Worm (Caenorhabditis elegans) whole organism, midembryonic: ENCODE results near the gene ccpp-6.

Experiments
- T22C8.4 ChIP-seq: fragments of 200-800 bp; sonication (Bioruptor generic); IDR thresholded peaks from 2 replicates; pipeline ENCODE4 v1.3.6; 2022; ENCODE audit warnings: missing genetic modification characterization, missing compliant biosample characterization
- cog-1 ChIP-seq: sonication (generic microtip); optimal IDR thresholded peaks from 2 replicates; lab custom pipeline; 2016; ENCODE audit warnings: missing genetic modification characterization, missing compliant biosample characterization
- flt-1 ChIP-seq: fragments of 200-800 bp; sonication (Bioruptor generic); IDR thresholded peaks from 2 replicates; pipeline ENCODE4 v1.3.6; 2022; ENCODE audit warnings: missing genetic modification characterization, missing compliant biosample characterization
- klf-2 ChIP-seq: fragments of 200-800 bp; sonication (Bioruptor generic); conservative IDR thresholded peaks from 2 replicates; pipeline ENCODE4 v1.3.6; 2022; ENCODE audit warnings: missing genetic modification reagents, missing genetic modification characterization, missing compliant biosample characterization
- med-1 ChIP-seq: sonication (generic microtip); optimal IDR thresholded peaks from 2 replicates; lab custom pipeline; 2017; ENCODE audit warnings: missing genetic modification characterization, mild to moderate bottlenecking, missing compliant biosample characterization, antibody characterized with exemption, missing genetic modification reagents; ENCODE audit not compliant: insufficient read depth
- ref-1 ChIP-seq: fragments of 200-800 bp; sonication (Bioruptor generic); conservative IDR thresholded peaks from 2 replicates; pipeline ENCODE4 v1.3.6; 2022; ENCODE audit warnings: missing genetic modification reagents, missing genetic modification characterization, missing compliant biosample characterization
- tab-1 ChIP-seq: fragments of 200-800 bp; sonication (Bioruptor generic); IDR thresholded peaks from 2 replicates; pipeline ENCODE4 v1.3.6; 2022; ENCODE audit warnings: missing genetic modification characterization, missing compliant biosample characterization
- ztf-23 ChIP-seq: fragments of 200-800 bp; sonication (Bioruptor generic); IDR thresholded peaks from 2 replicates; pipeline ENCODE4 v1.3.6; 2022; ENCODE audit warnings: missing genetic modification reagents, missing genetic modification characterization, missing compliant biosample characterization
- ztf-29 ChIP-seq: fragments of 200-800 bp; sonication (Bioruptor generic); IDR thresholded peaks from 2 replicates; pipeline ENCODE4 v1.3.6; 2022; ENCODE audit warnings: missing genetic modification reagents, missing genetic modification characterization, missing compliant biosample characterization

The ccpp-6 gene

ce11 chrII:5395594-5395993 is 8.5 kb upstream of the ccpp-6 start, which contains the start of gene pink-1:
pink-1 (minus strand) TSS chrII:5395694.
- no peak for TF ChIP-seq tab-1 (GFP tag; lab: Robert Waterston, UW)
- TF ChIP-seq ref-1 (GFP tag; lab: Robert Waterston, UW), result no peak
- TF ChIP-seq ztf-29 (GFP tag; lab: Robert Waterston, UW), result no peak
- no peak for TF ChIP-seq T22C8.4 (GFP tag; lab: Robert Waterston, UW)
- TF ChIP-seq ztf-23 (GFP tag; lab: Robert Waterston, UW), result no peak
- TF ChIP-seq klf-2, result no peak
- no peak for TF ChIP-seq med-1
- no peak for TF ChIP-seq flt-1 (GFP tag; lab: Robert Waterston, UW)
- TF ChIP-seq cog-1 (tag; lab: Kevin White, UChicago), result no peak

ce11 chrII:5393090-5393489 is 6.0 kb upstream of the ccpp-6 start, which contains the start of gene brap-2:
brap-2 (minus strand) TSS chrII:5393190.
- TF ChIP-seq ztf-23 (GFP tag; lab: Robert Waterston, UW) (no peak), T22C8.4 (GFP tag; lab: Robert Waterston, UW) (no peak), ref-1 (GFP tag; lab: Robert Waterston, UW) (no peak), cog-1 (tag; lab: Kevin White, UChicago) (no peak), med-1 (no peak)

ce11 chrII:5391447-5391846 is 4.3 kb upstream of the ccpp-6 start:
- TF ChIP-seq tab-1 (GFP tag; lab: Robert Waterston, UW) (no peak), med-1 (no peak), T22C8.4 (GFP tag; lab: Robert Waterston, UW) (no peak), flt-1 (GFP tag; lab: Robert Waterston, UW) (no peak), ref-1 (GFP tag; lab: Robert Waterston, UW) (no peak), ztf-23 (GFP tag; lab: Robert Waterston, UW) (no peak), cog-1 (tag; lab: Kevin White, UChicago) (no peak), ztf-29 (GFP tag; lab: Robert Waterston, UW) (no peak), klf-2 (no peak)

ce11 chrII:5389831-5390323 is 2.8 kb upstream of the ccpp-6 start, which contains the start of gene ndx-6:
ndx-6 (minus strand) TSS chrII:5389881.
- TF ChIP-seq cog-1 (tag; lab: Kevin White, UChicago), result peak; percentile 46
- peak; percentile 83 for TF ChIP-seq flt-1 (GFP tag; lab: Robert Waterston, UW)
- TF ChIP-seq ref-1 (GFP tag; lab: Robert Waterston, UW), result no peak
- TF ChIP-seq klf-2, result no peak
- TF ChIP-seq med-1, result no peak
- 0 out of 2 replicates have a peak, but pooled peaks have one; percentile 10 for TF ChIP-seq T22C8.4 (GFP tag; lab: Robert Waterston, UW)
- TF ChIP-seq tab-1 (GFP tag; lab: Robert Waterston, UW), result 0 out of 2 replicates have a peak, but pooled peaks have one; percentile 39
- peak; percentile 73 for TF ChIP-seq ztf-23 (GFP tag; lab: Robert Waterston, UW)
- TF ChIP-seq ztf-29 (GFP tag; lab: Robert Waterston, UW), result no peak

ce11 chrII:5388786-5389421 is 1.8 kb upstream of the ccpp-6 start, which contains the start of gene rsp-4:
rsp-4 (minus strand) TSS chrII:5388836.
- TF ChIP-seq ref-1 (GFP tag; lab: Robert Waterston, UW) (no peak), cog-1 (tag; lab: Kevin White, UChicago) (no peak), ztf-23 (GFP tag; lab: Robert Waterston, UW) (no peak), klf-2 (no peak), flt-1 (GFP tag; lab: Robert Waterston, UW) (no peak), ztf-29 (GFP tag; lab: Robert Waterston, UW) (no peak), tab-1 (GFP tag; lab: Robert Waterston, UW) (no peak), T22C8.4 (GFP tag; lab: Robert Waterston, UW) (no peak), med-1 (no peak)

ce11 chrII:5384282-5384681 is 2.8 kb downstream of the ccpp-6 start:
- TF ChIP-seq cog-1 (tag; lab: Kevin White, UChicago) (no peak), tab-1 (GFP tag; lab: Robert Waterston, UW) (no peak), klf-2 (no peak)

ce11 chrII:5379614-5380077 is 7.5 kb downstream of the ccpp-6 start, which contains the start of gene pkc-3:
pkc-3 (plus strand) TSS chrII:5380027.
- TF ChIP-seq flt-1 (GFP tag; lab: Robert Waterston, UW) (peak; percentile 64; the same call in 1 of the 2 replicates), med-1 (no peak)

- TF ChIP-seq ztf-23 (GFP tag; lab: Robert Waterston, UW), result no peak
- no peak for TF ChIP-seq ztf-29 (GFP tag; lab: Robert Waterston, UW)
- no peak for TF ChIP-seq tab-1 (GFP tag; lab: Robert Waterston, UW)
- TF ChIP-seq T22C8.4 (GFP tag; lab: Robert Waterston, UW), result no peak
- TF ChIP-seq cog-1 (tag; lab: Kevin White, UChicago), result no peak
- TF ChIP-seq med-1, result no peak
- TF ChIP-seq klf-2, result no peak
These were observed 8.9 kb downstream of the ccpp-6 start for ce11 chrII:5378239-5378521.

ce11 chrII:5377467-5378238 is 9.5 kb downstream of the ccpp-6 start, which contains the start of gene prdx-2:
prdx-2 (plus strand) TSS chrII:5378195.
- TF ChIP-seq flt-1 (GFP tag; lab: Robert Waterston, UW) (no peak), tab-1 (GFP tag; lab: Robert Waterston, UW) (no peak), ztf-29 (GFP tag; lab: Robert Waterston, UW) (no peak), ref-1 (GFP tag; lab: Robert Waterston, UW) (no peak), cog-1 (tag; lab: Kevin White, UChicago) (no peak), klf-2 (no peak), T22C8.4 (GFP tag; lab: Robert Waterston, UW) (no peak)
